Fruit fly (Drosophila melanogaster): ENCODE results near the gene CG46306.

CG46306 gene

DNA sequence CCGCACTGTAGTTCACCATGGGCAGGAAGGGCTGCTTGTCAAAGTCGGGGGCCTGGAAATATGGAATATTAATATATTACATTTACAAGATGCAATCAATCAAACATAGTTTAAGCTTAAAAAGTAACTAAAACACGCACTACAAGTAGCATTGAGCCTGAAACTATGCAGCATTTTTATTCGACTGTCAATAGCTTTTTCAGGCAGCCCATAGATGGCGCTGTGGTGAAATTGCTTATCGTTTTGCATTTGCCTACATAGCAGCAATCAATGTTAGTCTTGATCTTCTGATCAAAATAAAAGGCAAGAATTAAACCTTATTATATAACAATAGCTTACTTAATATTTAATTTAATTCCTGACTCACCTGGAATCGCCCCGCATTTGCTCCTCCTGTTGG lies 11.3 kb upstream of the CG46306 start (continued):
- no peak for TF ChIP-seq pros (GFP tag; optimal IDR thresholded peaks at IDR 0.05)
- TF ChIP-seq fd3F (GFP tag; optimal IDR thresholded peaks at IDR 0.05) = no peak

DNA sequence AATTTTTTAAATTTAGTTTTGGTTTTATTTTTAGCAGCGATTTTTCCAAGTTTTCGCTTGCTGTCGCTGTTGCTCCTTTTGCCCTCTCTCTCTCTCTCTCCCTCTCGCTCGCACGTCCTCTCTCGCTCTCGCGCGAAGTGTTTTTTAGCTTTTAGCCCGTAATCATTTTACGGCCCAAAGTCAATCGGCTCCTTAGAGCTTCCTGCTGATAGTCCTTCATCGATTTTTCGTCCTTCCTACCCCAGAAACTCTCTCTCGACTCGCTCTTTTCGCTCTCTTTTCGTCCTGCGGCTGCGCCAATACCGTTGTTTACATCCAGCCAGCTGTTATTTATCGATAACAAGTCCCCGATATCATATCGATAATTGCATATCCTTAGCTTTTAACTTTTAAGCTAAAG lies 9.0 kb upstream of the CG46306 start, which contains the start of gene RSG7:
Gene RSG7 (minus strand): TSS at position 139 of the 400 bp plus-strand sequence.
- no peak for TF ChIP-seq CkIIα-i1 (GFP tag; IDR thresholded peaks at IDR 0.05)
- TF ChIP-seq crp (GFP tag; optimal IDR thresholded peaks at IDR 0.05) = peak in 1 of 2 experiments; percentile 35
- TF ChIP-seq Deaf1 (tag; optimal IDR thresholded peaks at IDR 0.05) = peak; percentile 5
- no peak for TF ChIP-seq cwo (GFP tag; optimal IDR thresholded peaks at IDR 0.05)
- TF ChIP-seq pum (GFP tag; optimal IDR thresholded peaks at IDR 0.05) = no peak
- peak; percentile 3 for TF ChIP-seq pzg (GFP tag; optimal IDR thresholded peaks at IDR 0.05)
- TF ChIP-seq lmd (GFP tag; IDR thresholded peaks at IDR 0.05) = no peak
- TF ChIP-seq onecut (GFP tag; IDR thresholded peaks at IDR 0.05) = peak; percentile 98
- peak; percentile 89 for TF ChIP-seq ewg (GFP tag; optimal IDR thresholded peaks at IDR 0.05)
- no peak for TF ChIP-seq fd102C (GFP tag; optimal IDR thresholded peaks at IDR 0.05)
- no peak for TF ChIP-seq Abd-B (GFP tag; optimal IDR thresholded peaks at IDR 0.05)
- no peak for TF ChIP-seq CG11560 (tag; IDR thresholded peaks at IDR 0.05)
- peak; percentile 27; the same call in 1 of the 2 replicates for TF ChIP-seq MBD-R2 (GFP tag; IDR thresholded peaks at IDR 0.05)
- TF ChIP-seq Dref (GFP tag; IDR thresholded peaks at IDR 0.05) = peak; percentile 42
- TF ChIP-seq CG12104 (GFP tag; optimal IDR thresholded peaks at IDR 0.05) = no peak
- peak; percentile 9; the same call in 1 of the 2 replicates for TF ChIP-seq CG13287 (GFP tag; IDR thresholded peaks at IDR 0.05; ENCODE audit: partially characterized antibody)
- no peak for TF ChIP-seq corto (GFP tag; optimal IDR thresholded peaks at IDR 0.05)
- no peak for TF ChIP-seq B-H1 (GFP tag; IDR thresholded peaks at IDR 0.05)
- peak; percentile 1 for TF ChIP-seq BEAF-32 (GFP tag; optimal IDR thresholded peaks at IDR 0.05)
- peak; percentile 34 for TF ChIP-seq CG1832 (GFP tag; optimal IDR thresholded peaks at IDR 0.05)
- TF ChIP-seq CG6689 (GFP tag; IDR thresholded peaks at IDR 0.05) = no peak
- TF ChIP-seq Trl (optimal IDR thresholded peaks at IDR 0.05) = peak; percentile 32 to 57
- no peak for TF ChIP-seq Trl (GFP tag; optimal IDR thresholded peaks at IDR 0.05)

DNA sequence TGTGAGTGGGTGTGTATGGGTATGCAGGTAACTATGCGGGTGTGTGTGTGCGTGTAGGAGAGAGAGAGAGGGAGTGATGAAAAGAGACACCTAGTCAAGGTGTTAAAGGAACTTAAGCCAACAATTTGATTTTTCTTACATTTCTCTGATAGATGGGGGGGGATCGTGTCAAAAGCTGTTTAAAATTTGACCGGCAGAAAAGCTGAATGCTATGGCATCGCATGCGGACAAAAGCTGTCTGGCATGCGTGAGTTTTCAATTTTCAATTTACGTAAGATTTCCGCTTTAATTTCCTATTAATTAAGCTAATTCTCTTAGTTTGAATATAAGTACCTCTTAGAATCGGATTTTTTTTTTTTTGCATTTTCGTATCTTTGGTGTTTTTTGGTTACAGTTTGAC lies 4.6 kb upstream of the CG46306 start:
- TF ChIP-seq NfI (GFP tag; optimal IDR thresholded peaks at IDR 0.05) (peak; percentile 6), CG10209 (GFP tag; optimal IDR thresholded peaks at IDR 0.05) (peak; percentile 19), CG3407 (GFP tag; optimal IDR thresholded peaks at IDR 0.05) (no peak), slbo (GFP tag; IDR thresholded peaks at IDR 0.05) (peak; percentile 57), CG8944 (GFP tag; optimal IDR thresholded peaks at IDR 0.05) (peak; percentile 18), CG6683 (GFP tag; optimal IDR thresholded peaks at IDR 0.05) (no peak), CG32532 (GFP tag; IDR thresholded peaks at IDR 0.05) (0 out of 2 replicates have a peak, but pooled peaks have one; percentile 20), HLH3B (GFP tag; IDR thresholded peaks at IDR 0.05) (no peak), pum (GFP tag; optimal IDR thresholded peaks at IDR 0.05) (peak; percentile 3), CG9876 (GFP tag; optimal IDR thresholded peaks at IDR 0.05) (peak; percentile 14), CG8924 (tag; optimal IDR thresholded peaks at IDR 0.05) (no peak), Dref (GFP tag; IDR thresholded peaks at IDR 0.05) (no peak; the same call in 1 of the 2 replicates), az2 (GFP tag; optimal IDR thresholded peaks at IDR 0.05) (no peak), nmo (GFP tag; optimal IDR thresholded peaks at IDR 0.05) (peak; percentile 30), CG17328 (GFP tag; IDR thresholded peaks at IDR 0.05) (0 out of 2 replicates have a peak, but pooled peaks have one; percentile 16), MTF-1 (GFP tag; optimal IDR thresholded peaks at IDR 0.05; ENCODE audit: borderline replicate concordance) (no peak), CG1603 (tag; optimal IDR thresholded peaks at IDR 0.05) (peak; percentile 43), CG12659 (GFP tag; optimal IDR thresholded peaks at IDR 0.05) (peak; percentile 11), CG14014 (GFP tag; IDR thresholded peaks at IDR 0.05) (0 out of 2 replicates have a peak, but pooled peaks have one; percentile 12), Ravus (GFP tag; IDR thresholded peaks at IDR 0.05) (no peak), HmgZ (tag; optimal IDR thresholded peaks at IDR 0.05) (peak; percentile 29), Ets97D (GFP tag; optimal IDR thresholded peaks at IDR 0.05) (peak; percentile 33), knrl (GFP tag; IDR thresholded peaks at IDR 0.05; ENCODE audit: partially characterized antibody) (peak; percentile 45; the same call in 1 of the 3 replicates), CG10366 (GFP tag; IDR thresholded peaks at IDR 0.05) (peak; percentile 12; the same call in 1 of the 2 replicates), CoRest (tag; optimal IDR thresholded peaks at IDR 0.05) (peak; percentile 41)

Data from whole organism, embryonic.